Worm (Caenorhabditis elegans): ENCODE data around the gene sre-13.

The sre-13 gene

ce11 chrII:14599933-14600630 is 36.6 kb downstream of the sre-13 start:
- TF ChIP-seq sea-2 (GFP tag; IDR thresholded peaks at IDR 0.05) (no peak), ceh-91 (GFP tag; IDR thresholded peaks at IDR 0.05) (no peak), ama-1 (optimal IDR thresholded peaks at IDR 0.05) (peak; percentile 36), ama-1 (GFP tag; optimal IDR thresholded peaks at IDR 0.05) (no peak), ztf-28 (GFP tag; IDR thresholded peaks at IDR 0.05) (no peak), Y67H2A.10 (GFP tag; conservative IDR thresholded peaks at IDR 0.05) (no peak), lin-26 (GFP tag; IDR thresholded peaks at IDR 0.05) (no peak), ztf-18 (tag; optimal IDR thresholded peaks at IDR 0.05) (no peak), nhr-80 (tag; optimal IDR thresholded peaks at IDR 0.05) (peak; percentile 16), chd-7 (tag; optimal IDR thresholded peaks at IDR 0.05) (peak; percentile 1), cebp-1 (GFP tag; IDR thresholded peaks at IDR 0.05) (no peak), cebp-1 (tag; optimal IDR thresholded peaks at IDR 0.05) (no peak), pbrm-1 (GFP tag; IDR thresholded peaks at IDR 0.05) (0 out of 2 replicates have a peak, but pooled peaks have one; percentile 14), B0019.2 (GFP tag; conservative IDR thresholded peaks at IDR 0.05) (no peak), ceh-58 (GFP tag; IDR thresholded peaks at IDR 0.05) (no peak), T07F8.4 (tag; optimal IDR thresholded peaks at IDR 0.05) (no peak), ztf-3 (GFP tag; optimal IDR thresholded peaks at IDR 0.05) (peak; percentile 32)

- TF ChIP-seq ama-1 (optimal IDR thresholded peaks at IDR 0.05) (peak; percentile 72), ama-1 (GFP tag; optimal IDR thresholded peaks at IDR 0.05) (no peak), B0261.1 (tag; optimal IDR thresholded peaks at IDR 0.05) (no peak), hmg-1.2 (GFP tag; IDR thresholded peaks at IDR 0.05) (peak; percentile 20; the same call in 1 of the 2 replicates)
Observed at ce11 chrII:14599284-14599862, 37.3 kb downstream of the sre-13 start.

ce11 chrII:14598367-14598766 is 38.3 kb downstream of the sre-13 start:
- no peak for TF ChIP-seq ztf-18 (tag; optimal IDR thresholded peaks at IDR 0.05)
- no peak for TF ChIP-seq attf-3 (GFP tag; conservative IDR thresholded peaks at IDR 0.05)
- TF ChIP-seq nhr-179 (tag; optimal IDR thresholded peaks at IDR 0.05), result no peak
- TF ChIP-seq ztf-22 (GFP tag; optimal IDR thresholded peaks at IDR 0.05), result no peak
- TF ChIP-seq him-1 (tag; optimal IDR thresholded peaks at IDR 0.05), result no peak
- no peak for TF ChIP-seq lir-1 (GFP tag; conservative IDR thresholded peaks at IDR 0.05)
- no peak for TF ChIP-seq unc-62 (GFP tag; optimal IDR thresholded peaks at IDR 0.05)
- peak; percentile 54; the same call in 1 of the 2 replicates for TF ChIP-seq nfyb-1 (GFP tag; IDR thresholded peaks at IDR 0.05)
- no peak for TF ChIP-seq snpc-1.3 (tag; optimal IDR thresholded peaks at IDR 0.05; ENCODE audit: insufficient read depth)
- peak; percentile 28 for TF ChIP-seq ZK185.1 (tag; optimal IDR thresholded peaks at IDR 0.05; ENCODE audit: poor library complexity, severe bottlenecking)
- peak; percentile 4 for TF ChIP-seq attf-5 (GFP tag; optimal IDR thresholded peaks at IDR 0.05)
- TF ChIP-seq lin-40 (tag; optimal IDR thresholded peaks at IDR 0.05), result no peak
- no peak for TF ChIP-seq nhr-120 (GFP tag; IDR thresholded peaks at IDR 0.05)
- peak; percentile 52 for TF ChIP-seq tbp1 (GFP tag; optimal IDR thresholded peaks at IDR 0.05)
- TF ChIP-seq gei-17 (GFP tag; optimal IDR thresholded peaks at IDR 0.05), result no peak
- TF ChIP-seq hrde-1 (tag; optimal IDR thresholded peaks at IDR 0.05; ENCODE audit: borderline replicate concordance), result no peak
- peak; percentile 30 for TF ChIP-seq K12H6.12 (tag; optimal IDR thresholded peaks at IDR 0.05)
- peak; percentile 16; the same call in 1 of the 2 replicates for TF ChIP-seq hmg-1.2 (GFP tag; IDR thresholded peaks at IDR 0.05)
- peak; percentile 1 for TF ChIP-seq ztf-26 (tag; optimal IDR thresholded peaks at IDR 0.05)
- peak; percentile 66 for TF ChIP-seq atf-7 (tag; optimal IDR thresholded peaks at IDR 0.05)
- peak; percentile 36 for TF ChIP-seq nhr-80 (tag; optimal IDR thresholded peaks at IDR 0.05)
- TF ChIP-seq ama-1 (optimal IDR thresholded peaks at IDR 0.05), result no peak
- TF ChIP-seq ama-1 (GFP tag; optimal IDR thresholded peaks at IDR 0.05), result no peak
- TF ChIP-seq snpc-4 (GFP tag; optimal IDR thresholded peaks at IDR 0.05), result no peak
- peak in 1 of 4 experiments; percentile 17 for TF ChIP-seq snpc-4 (tag; optimal IDR thresholded peaks at IDR 0.05)
- peak; percentile 54; the same call in 1 of the 2 replicates for TF ChIP-seq K11D2.4 (GFP tag; IDR thresholded peaks at IDR 0.05)
- no peak for TF ChIP-seq pbrm-1 (GFP tag; IDR thresholded peaks at IDR 0.05)
- peak; percentile 28 for TF ChIP-seq somi-1 (GFP tag; optimal IDR thresholded peaks at IDR 0.05)
- TF ChIP-seq ceh-91 (GFP tag; IDR thresholded peaks at IDR 0.05), result no peak
- no peak for TF ChIP-seq unc-130 (GFP tag; optimal IDR thresholded peaks at IDR 0.05)
- TF ChIP-seq ccch-3 (GFP tag; optimal IDR thresholded peaks at IDR 0.05), result no peak

Measured in whole organism, young adult.